Worm (Caenorhabditis elegans): ENCODE data around the gene ceh-100.

- TF ChIP-seq med-1 (GFP tag; optimal IDR thresholded peaks at IDR 0.05; ENCODE audit: insufficient read depth) (no peak), flt-1 (GFP tag; IDR thresholded peaks at IDR 0.05) (no peak), T22C8.4 (GFP tag; IDR thresholded peaks at IDR 0.05) (peak; percentile 44; the same call in 1 of the 2 replicates), ztf-23 (GFP tag; IDR thresholded peaks at IDR 0.05) (no peak), klf-2 (GFP tag; conservative IDR thresholded peaks at IDR 0.05) (no peak), cog-1 (tag; optimal IDR thresholded peaks at IDR 0.05) (no peak)
Measured at ce11 chrII:12603667-12604621, at the start of gene ceh-100, which contains the start of gene lips-15.

Measured in whole organism, midembryonic.